Worm (Caenorhabditis elegans): ENCODE data around the gene smrc-1.

DNA sequence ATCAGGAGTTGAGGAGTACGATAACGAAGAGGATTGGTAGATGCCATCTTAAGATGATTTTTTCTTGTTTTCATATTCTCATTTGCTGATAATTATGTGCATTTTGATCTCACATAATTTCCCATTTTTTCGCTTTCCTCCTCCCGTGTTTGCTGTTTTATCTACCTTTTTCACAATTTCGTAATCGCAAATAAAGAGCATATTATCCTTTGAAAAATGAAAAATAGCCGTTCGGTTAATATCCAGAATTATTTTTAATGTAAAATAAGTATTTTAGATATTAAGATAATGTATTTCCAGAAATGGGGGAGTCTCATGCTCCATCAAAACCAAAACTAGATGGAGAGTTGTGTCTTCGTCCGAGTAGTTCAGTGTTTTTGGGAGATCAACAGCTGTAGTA is 42.2 kb downstream of the smrc-1 start, which contains the start of gene vps-16:
- TF ChIP-seq pha-4 (tag; optimal IDR thresholded peaks at IDR 0.05), result no peak
- no peak for TF ChIP-seq unc-86 (tag; optimal IDR thresholded peaks at IDR 0.05)
- TF ChIP-seq madf-2 (tag; optimal IDR thresholded peaks at IDR 0.05), result no peak
- no peak for TF ChIP-seq elt-4 (tag; optimal IDR thresholded peaks at IDR 0.05)

Measured in whole organism, late embryonic.